Worm (Caenorhabditis elegans): ENCODE data around the gene srx-68.
A peak's percentile ranks its signal among the peaks of the same experiment; 100 is the strongest.

The srx-68 gene

ce11 chrV:3927522-3927921 lies 14.9 kb downstream of the srx-68 start:
- TF ChIP-seq mml-1 (tag; optimal IDR thresholded peaks at IDR 0.05) (no peak), nhr-76 (tag; optimal IDR thresholded peaks at IDR 0.05) (no peak), unc-62 (GFP tag; optimal IDR thresholded peaks at IDR 0.05) (no peak), elt-1 (tag; optimal IDR thresholded peaks at IDR 0.05) (no peak), elt-3 (tag; optimal IDR thresholded peaks at IDR 0.05) (no peak), mdl-1 (tag; optimal IDR thresholded peaks at IDR 0.05) (no peak), ama-1 (optimal IDR thresholded peaks at IDR 0.05) (no peak), ceh-28 (tag; optimal IDR thresholded peaks at IDR 0.05) (no peak), elt-2 (tag; optimal IDR thresholded peaks at IDR 0.05) (no peak), nhr-237 (tag; optimal IDR thresholded peaks at IDR 0.05) (no peak), fkh-10 (GFP tag; optimal IDR thresholded peaks at IDR 0.05) (no peak), ZK546.5 (tag; optimal IDR thresholded peaks at IDR 0.05) (no peak), ceh-82 (tag; optimal IDR thresholded peaks at IDR 0.05) (no peak), fos-1 (tag; optimal IDR thresholded peaks at IDR 0.05) (no peak), zag-1 (tag; optimal IDR thresholded peaks at IDR 0.05) (no peak), eor-1 (tag; optimal IDR thresholded peaks at IDR 0.05) (no peak), nfya-1 (tag; optimal IDR thresholded peaks at IDR 0.05; ENCODE audit: insufficient read depth) (no peak)

- TF ChIP-seq ceh-16 (tag; optimal IDR thresholded peaks at IDR 0.05), result no peak
- TF ChIP-seq aly-2 (tag; optimal IDR thresholded peaks at IDR 0.05), result no peak
- TF ChIP-seq nhr-43 (tag; optimal IDR thresholded peaks at IDR 0.05; ENCODE audit: poor library complexity, severe bottlenecking), result no peak
- TF ChIP-seq ztf-4 (tag; optimal IDR thresholded peaks at IDR 0.05), result no peak
- no peak for TF ChIP-seq tbx-2 (tag; optimal IDR thresholded peaks at IDR 0.05)
- no peak for TF ChIP-seq mdl-1 (tag; optimal IDR thresholded peaks at IDR 0.05)
- no peak for TF ChIP-seq nfya-1 (tag; optimal IDR thresholded peaks at IDR 0.05; ENCODE audit: insufficient read depth)
- TF ChIP-seq nhr-12 (tag; optimal IDR thresholded peaks at IDR 0.05), result no peak
- TF ChIP-seq zag-1 (tag; optimal IDR thresholded peaks at IDR 0.05), result no peak
- TF ChIP-seq nhr-237 (tag; optimal IDR thresholded peaks at IDR 0.05), result no peak
- TF ChIP-seq ama-1 (optimal IDR thresholded peaks at IDR 0.05), result no peak
- no peak for TF ChIP-seq jun-1 (tag; optimal IDR thresholded peaks at IDR 0.05)
- no peak for TF ChIP-seq sea-2 (GFP tag; optimal IDR thresholded peaks at IDR 0.05)
- TF ChIP-seq lsy-12 (tag; optimal IDR thresholded peaks at IDR 0.05), result no peak
These were observed 16.5 kb downstream of the srx-68 start, which contains the start of gene srx-64 for ce11 chrV:3929099-3929498. Gene srx-64, plus strand, starts transcription at chrV:3929399.

- no peak for TF ChIP-seq skn-1 (tag; optimal IDR thresholded peaks at IDR 0.05)
- no peak for TF ChIP-seq aly-2 (tag; optimal IDR thresholded peaks at IDR 0.05)
- no peak for TF ChIP-seq unc-62 (GFP tag; optimal IDR thresholded peaks at IDR 0.05)
- no peak for TF ChIP-seq nhr-23 (tag; optimal IDR thresholded peaks at IDR 0.05)
- no peak for TF ChIP-seq egl-27 (tag; optimal IDR thresholded peaks at IDR 0.05)
- no peak for TF ChIP-seq ztf-11 (tag; optimal IDR thresholded peaks at IDR 0.05)
- no peak for TF ChIP-seq fos-1 (tag; optimal IDR thresholded peaks at IDR 0.05)
- TF ChIP-seq pqm-1 (tag; optimal IDR thresholded peaks at IDR 0.05), result no peak
- TF ChIP-seq pha-4 (tag; optimal IDR thresholded peaks at IDR 0.05), result no peak
- no peak for TF ChIP-seq egl-5 (tag; optimal IDR thresholded peaks at IDR 0.05)
- no peak for TF ChIP-seq tbx-2 (tag; optimal IDR thresholded peaks at IDR 0.05)
- no peak for TF ChIP-seq ceh-9 (tag; optimal IDR thresholded peaks at IDR 0.05)
- no peak for TF ChIP-seq nhr-11 (tag; optimal IDR thresholded peaks at IDR 0.05)
These were observed 18.8 kb downstream of the srx-68 start, which contains the start of gene srx-63 for ce11 chrV:3931326-3931725. Gene srx-63, plus strand, starts transcription at chrV:3931626.

- TF ChIP-seq lin-15B (tag; optimal IDR thresholded peaks at IDR 0.05) (no peak), pqm-1 (tag; optimal IDR thresholded peaks at IDR 0.05) (peak; percentile 0), elt-2 (tag; optimal IDR thresholded peaks at IDR 0.05) (peak; percentile 78), snpc-4 (tag; optimal IDR thresholded peaks at IDR 0.05) (no peak)
These were observed 23.4 kb downstream of the srx-68 start, which contains the start of gene cyp-35A5 for ce11 chrV:3935892-3936478. Gene cyp-35A5, plus strand, starts transcription at chrV:3936326.

Data from whole organism, L3 larva.